Fruit fly (Drosophila melanogaster) whole organism, pupa: ENCODE data around the gene Arl5.
A peak's percentile ranks its signal among the peaks of the same experiment; 100 is the strongest.

ENCODE experiments used
- CG10348 ChIP-seq: fragments of 200-800 bp; sonication (Bioruptor generic); IDR thresholded peaks from 2 replicates; pipeline ENCODE4 v1.3.6; 2022; ENCODE audit warnings: missing biosample characterization, missing genetic modification characterization
- CG12605 ChIP-seq: fragments of 200-800 bp; sonication (Bioruptor generic); IDR thresholded peaks from 2 replicates; pipeline ENCODE4 v1.3.6; 2022; ENCODE audit warnings: missing biosample characterization, missing genetic modification characterization
- CG13204 ChIP-seq: fragments of 200-800 bp; sonication (Bioruptor generic); optimal IDR thresholded peaks from 2 replicates; lab custom pipeline; 2018; ENCODE audit warnings: missing biosample characterization, mild to moderate bottlenecking, missing genetic modification characterization, moderate library complexity
- CG14655 ChIP-seq: fragments of 200-800 bp; sonication (Bioruptor generic); optimal IDR thresholded peaks from 3 replicates; lab custom pipeline; 2017; ENCODE audit warnings: mild to moderate bottlenecking, missing biosample characterization, missing genetic modification reagents, missing genetic modification characterization
- CG15710 ChIP-seq: fragments of 200-800 bp; sonication (Bioruptor generic); optimal IDR thresholded peaks from 2 replicates; lab custom pipeline; 2018; ENCODE audit warnings: missing biosample characterization, mild to moderate bottlenecking, missing genetic modification characterization, moderate library complexity
- CG17806 ChIP-seq: fragments of 200-800 bp; sonication (Bioruptor generic); optimal IDR thresholded peaks from 2 replicates; lab custom pipeline; 2018; ENCODE audit warnings: missing biosample characterization, mild to moderate bottlenecking, missing genetic modification characterization, moderate library complexity
- CG32121 ChIP-seq: fragments of 200-800 bp; sonication (Bioruptor generic); IDR thresholded peaks from 2 replicates; pipeline ENCODE4 v1.3.6; 2022; ENCODE audit warnings: missing biosample characterization, missing genetic modification characterization
- CG34367 ChIP-seq: fragments of 200-800 bp; sonication (Bioruptor generic); optimal IDR thresholded peaks from 2 replicates; lab custom pipeline; 2018; ENCODE audit warnings: missing biosample characterization, mild to moderate bottlenecking, missing genetic modification characterization
- CG4496 ChIP-seq: fragments of 200-800 bp; sonication (Bioruptor generic); IDR thresholded peaks from 3 replicates; pipeline ENCODE4 v1.3.6; 2022; ENCODE audit warnings: missing biosample characterization, missing genetic modification characterization
- CG8159 ChIP-seq: fragments of 200-800 bp; sonication (Bioruptor generic); optimal IDR thresholded peaks from 3 replicates; lab custom pipeline; 2018; ENCODE audit warnings: missing biosample characterization, mild to moderate bottlenecking, missing genetic modification characterization, moderate library complexity
- CG8301 ChIP-seq: fragments of 200-800 bp; sonication (Bioruptor generic); optimal IDR thresholded peaks from 2 replicates; lab custom pipeline; 2018; ENCODE audit warnings: missing biosample characterization, mild to moderate bottlenecking, missing genetic modification characterization
- CG9948 ChIP-seq: fragments of 200-800 bp; sonication (Bioruptor generic); optimal IDR thresholded peaks from 2 replicates; lab custom pipeline; 2018; ENCODE audit warnings: missing biosample characterization, mild to moderate bottlenecking, missing genetic modification characterization, moderate library complexity
- D1 ChIP-seq: fragments of 200-800 bp; sonication (Bioruptor generic); optimal IDR thresholded peaks from 2 replicates; lab custom pipeline; 2018; ENCODE audit warnings: missing biosample characterization, mild to moderate bottlenecking, missing genetic modification characterization, moderate library complexity
- EcR ChIP-seq: fragments of 200-800 bp; sonication (Bioruptor generic); optimal IDR thresholded peaks from 3 replicates; lab custom pipeline; 2019; ENCODE audit warnings: missing biosample characterization, missing genetic modification characterization, mild to moderate bottlenecking, moderate library complexity, missing genetic modification reagents
- Ets98B ChIP-seq: fragments of 200-800 bp; sonication (Bioruptor generic); IDR thresholded peaks from 2 replicates; pipeline ENCODE4 v1.3.6; 2022; ENCODE audit warnings: missing biosample characterization, missing genetic modification characterization
- Pif1A ChIP-seq: fragments of 200-800 bp; sonication (Bioruptor generic); optimal IDR thresholded peaks from 3 replicates; lab custom pipeline; 2016; ENCODE audit warnings: missing biosample characterization, missing genetic modification characterization
- Pif1B ChIP-seq: fragments of 200-800 bp; sonication (Bioruptor generic); optimal IDR thresholded peaks from 3 replicates; lab custom pipeline; 2016; ENCODE audit warnings: missing biosample characterization, missing genetic modification characterization
- Snoo ChIP-seq: fragments of 200-800 bp; sonication (Bioruptor generic); optimal IDR thresholded peaks from 3 replicates; lab custom pipeline; 2017; ENCODE audit warnings: missing biosample characterization, mild to moderate bottlenecking, missing genetic modification characterization, inconsistent platforms
- fd96Ca ChIP-seq: fragments of 200-800 bp; sonication (Bioruptor generic); IDR thresholded peaks from 3 replicates; pipeline ENCODE4 v1.3.6; 2022; ENCODE audit warnings: missing biosample characterization, missing genetic modification characterization
- gl ChIP-seq: fragments of 200-800 bp; sonication (Bioruptor generic); optimal IDR thresholded peaks from 2 replicates; lab custom pipeline; 2018; ENCODE audit warnings: missing biosample characterization, mild to moderate bottlenecking, missing genetic modification characterization
- rn ChIP-seq: fragments of 200-800 bp; sonication (Bioruptor generic); IDR thresholded peaks from 2 replicates; pipeline ENCODE4 v1.3.6; 2022; ENCODE audit warnings: missing biosample characterization, missing genetic modification characterization

Gene Arl5

dm6 chr3L:8340264-8341095, 40.8 kb upstream of the Arl5 start, which contains the start of the genes Prim1 and CG7083:
Gene Prim1 (plus strand): TSS chr3L:8340314.
Gene CG7083 (plus strand): TSS chr3L:8340785.
- TF ChIP-seq CG10348 (GFP tag; lab: Robert Waterston, UW) (no peak), CG9948 (tag; lab: Kevin White, UChicago) (no peak), Pif1A (peak; percentile 68), CG17806 (peak; percentile 38), CG32121 (no peak), CG4496 (GFP tag; lab: Robert Waterston, UW) (peak; percentile 44; the same call in 2 of the 3 replicates), gl (no peak), D1 (no peak), CG15710 (peak; percentile 44), Snoo (tag; lab: Kevin White, UChicago) (peak; percentile 26), CG14655 (no peak), CG34367 (tag; lab: Kevin White, UChicago) (peak; percentile 49), CG13204 (GFP tag; lab: Kevin White, UChicago) (no peak), Pif1B (no peak), CG8301 (peak; percentile 28), EcR (GFP tag; lab: Kevin White, UChicago) (no peak), rn (GFP tag; lab: Robert Waterston, UW) (no peak), CG12605 (GFP tag; lab: Robert Waterston, UW) (no peak), Ets98B (no peak), CG8159 (peak; percentile 57), fd96Ca (no peak)
- TF ChIP-seq, all 21 proteins: peak for 8

dm6 chr3L:8338921-8339320, 39.3 kb upstream of the Arl5 start, which contains the start of gene Pex2:
Gene Pex2 (plus strand): TSS chr3L:8339051.
- TF ChIP-seq CG15710 (no peak), CG4496 (GFP tag; lab: Robert Waterston, UW) (0 out of 3 replicates have a peak, but pooled peaks have one; percentile 13), CG8159 (peak; percentile 16), Snoo (tag; lab: Kevin White, UChicago) (no peak), rn (GFP tag; lab: Robert Waterston, UW) (no peak), Ets98B (no peak), gl (no peak), CG13204 (GFP tag; lab: Kevin White, UChicago) (no peak), CG9948 (tag; lab: Kevin White, UChicago) (no peak), fd96Ca (no peak), CG12605 (GFP tag; lab: Robert Waterston, UW) (no peak), CG10348 (GFP tag; lab: Robert Waterston, UW) (no peak), EcR (GFP tag; lab: Kevin White, UChicago) (no peak), CG34367 (tag; lab: Kevin White, UChicago) (no peak), CG32121 (peak; percentile 18; the same call in 1 of the 2 replicates), Pif1B (no peak), CG8301 (peak; percentile 6), Pif1A (peak; percentile 10), D1 (no peak), CG14655 (no peak), CG17806 (no peak)

- TF ChIP-seq fd96Ca (no peak), gl (no peak), CG4496 (GFP tag; lab: Robert Waterston, UW) (no peak), CG12605 (GFP tag; lab: Robert Waterston, UW) (no peak), CG17806 (no peak), CG8159 (no peak), Pif1A (no peak), CG15710 (no peak), CG34367 (tag; lab: Kevin White, UChicago) (no peak), rn (GFP tag; lab: Robert Waterston, UW) (no peak), CG14655 (no peak), D1 (no peak), CG32121 (no peak), CG13204 (GFP tag; lab: Kevin White, UChicago) (no peak), Ets98B (no peak), Pif1B (no peak), Snoo (tag; lab: Kevin White, UChicago) (no peak)
Measured at dm6 chr3L:8336372-8336771, 36.7 kb upstream of the Arl5 start, which contains the start of gene Cpr66Cb. Gene Cpr66Cb (plus strand): TSS chr3L:8336672.

dm6 chr3L:8334338-8334737, 34.7 kb upstream of the Arl5 start:
- TF ChIP-seq Pif1A = no peak
- no peak for TF ChIP-seq CG9948 (tag; lab: Kevin White, UChicago)
- TF ChIP-seq Ets98B = 0 out of 2 replicates have a peak, but pooled peaks have one; percentile 35
- no peak for TF ChIP-seq CG14655
- TF ChIP-seq D1 = no peak
- peak; percentile 13; the same call in 1 of the 3 replicates for TF ChIP-seq fd96Ca

- TF ChIP-seq CG4496 (GFP tag; lab: Robert Waterston, UW) (no peak), CG14655 (no peak), CG32121 (no peak), CG8159 (no peak), Pif1A (no peak), CG9948 (tag; lab: Kevin White, UChicago) (no peak), Pif1B (no peak), CG15710 (no peak), CG17806 (no peak), D1 (no peak), CG8301 (no peak), CG12605 (GFP tag; lab: Robert Waterston, UW) (no peak)
Measured at dm6 chr3L:8333574-8333973, 33.9 kb upstream of the Arl5 start.

dm6 chr3L:8331414-8331813, 31.8 kb upstream of the Arl5 start:
- TF ChIP-seq CG12605 (GFP tag; lab: Robert Waterston, UW) (no peak), CG4496 (GFP tag; lab: Robert Waterston, UW) (0 out of 3 replicates have a peak, but pooled peaks have one; percentile 21)
